Worm (Caenorhabditis elegans) whole organism, late embryonic: ENCODE measurements around the gene Y24D9A.6.

Experiments used
- C08G9.2 ChIP-seq: sonication (generic microtip); optimal IDR thresholded peaks from 2 replicates; lab custom pipeline; 2016; ENCODE audit warnings: mild to moderate bottlenecking, missing genetic modification characterization, moderate library complexity, missing compliant biosample characterization
- F13H6.1 ChIP-seq: sonication (generic microtip); optimal IDR thresholded peaks from 2 replicates; lab custom pipeline; 2016; ENCODE audit warnings: missing genetic modification characterization, missing compliant biosample characterization
- K02D7.2 ChIP-seq: sonication (generic microtip); optimal IDR thresholded peaks from 2 replicates; lab custom pipeline; 2017; ENCODE audit warnings: mild to moderate bottlenecking, missing genetic modification characterization, missing compliant biosample characterization
- T23F11.4 ChIP-seq: fragments of 200-800 bp; sonication (Bioruptor generic); optimal IDR thresholded peaks from 2 replicates; lab custom pipeline; 2018; ENCODE audit warnings: mild to moderate bottlenecking, missing genetic modification characterization, missing compliant biosample characterization
- ahr-1 ChIP-seq: sonication (generic microtip); optimal IDR thresholded peaks from 2 replicates; lab custom pipeline; 2016; ENCODE audit warnings: missing genetic modification characterization, missing compliant biosample characterization
- ceh-2 ChIP-seq: sonication (generic microtip); optimal IDR thresholded peaks from 2 replicates; lab custom pipeline; 2016; ENCODE audit warnings: missing genotype, missing genetic modification characterization, missing compliant biosample characterization
- ceh-24 ChIP-seq: sonication (generic microtip); optimal IDR thresholded peaks from 2 replicates; lab custom pipeline; 2016; ENCODE audit warnings: mild to moderate bottlenecking, missing genetic modification characterization, missing compliant biosample characterization
- ceh-6 ChIP-seq: fragments of 200-800 bp; sonication (Bioruptor generic); optimal IDR thresholded peaks from 2 replicates; lab custom pipeline; 2018; ENCODE audit warnings: mild to moderate bottlenecking, missing genetic modification characterization, missing compliant biosample characterization
- dmd-4 ChIP-seq: sonication (generic microtip); optimal IDR thresholded peaks from 2 replicates; lab custom pipeline; 2016; ENCODE audit warnings: borderline replicate concordance, missing genetic modification characterization, missing compliant biosample characterization
- elt-2 ChIP-seq: sonication (generic microtip); optimal IDR thresholded peaks from 2 replicates; lab custom pipeline; 2016; ENCODE audit warnings: missing genetic modification reagents, missing genetic modification characterization, missing compliant biosample characterization
- ets-4 ChIP-seq: sonication (generic microtip); optimal IDR thresholded peaks from 2 replicates; lab custom pipeline; 2016; ENCODE audit warnings: missing genetic modification characterization, missing compliant biosample characterization
- hlh-13 ChIP-seq: fragments of 200-800 bp; sonication (Bioruptor generic); optimal IDR thresholded peaks from 2 replicates; lab custom pipeline; 2018; ENCODE audit warnings: mild to moderate bottlenecking, missing genetic modification characterization, missing compliant biosample characterization
- hlh-15 ChIP-seq: sonication (generic microtip); optimal IDR thresholded peaks from 2 replicates; lab custom pipeline; 2016; ENCODE audit warnings: missing genetic modification characterization, missing compliant biosample characterization
- hlh-30 ChIP-seq: sonication (generic microtip); optimal IDR thresholded peaks from 2 replicates; lab custom pipeline; 2017; ENCODE audit warnings: antibody characterized with exemption, missing genetic modification characterization, missing compliant biosample characterization; ENCODE audit not compliant: insufficient read depth
- hlh-6 ChIP-seq: sonication (generic microtip); optimal IDR thresholded peaks from 2 replicates; lab custom pipeline; 2016; ENCODE audit warnings: missing genotype, missing genetic modification characterization, missing compliant biosample characterization
- mec-3 ChIP-seq: sonication (generic microtip); optimal IDR thresholded peaks from 2 replicates; lab custom pipeline; 2016; ENCODE audit warnings: borderline replicate concordance, missing genetic modification characterization, missing compliant biosample characterization
- nfya-1 ChIP-seq: sonication (generic microtip); optimal IDR thresholded peaks from 2 replicates; lab custom pipeline; 2017; ENCODE audit warnings: missing genetic modification characterization, mild to moderate bottlenecking, missing compliant biosample characterization, antibody characterized with exemption, moderate library complexity
- nhr-232 ChIP-seq: sonication (generic microtip); optimal IDR thresholded peaks from 2 replicates; lab custom pipeline; 2016; ENCODE audit warnings: missing genetic modification characterization, missing compliant biosample characterization
- pag-3 ChIP-seq: sonication (generic microtip); optimal IDR thresholded peaks from 2 replicates; lab custom pipeline; 2016; ENCODE audit warnings: missing compliant biosample characterization, missing genetic modification characterization, borderline replicate concordance
- pat-9 ChIP-seq: fragments of 200-800 bp; sonication (Bioruptor generic); optimal IDR thresholded peaks from 2 replicates; lab custom pipeline; 2018; ENCODE audit warnings: mild to moderate bottlenecking, missing genetic modification characterization, moderate library complexity, missing compliant biosample characterization
- pqm-1 ChIP-seq: sonication (generic microtip); optimal IDR thresholded peaks from 2 replicates; lab custom pipeline; 2016; ENCODE audit warnings: missing genetic modification characterization, missing compliant biosample characterization
- sox-4 ChIP-seq: sonication (generic microtip); optimal IDR thresholded peaks from 2 replicates; lab custom pipeline; 2017; ENCODE audit warnings: mild to moderate bottlenecking, missing genetic modification characterization, inconsistent platforms, missing compliant biosample characterization
- unc-42 ChIP-seq: sonication (generic microtip); optimal IDR thresholded peaks from 2 replicates; lab custom pipeline; 2016; ENCODE audit warnings: missing genotype, missing genetic modification characterization, missing compliant biosample characterization
- unc-86 ChIP-seq: sonication (generic microtip); optimal IDR thresholded peaks from 2 replicates; lab custom pipeline; 2016; ENCODE audit warnings: missing genetic modification characterization, missing compliant biosample characterization

Gene Y24D9A.6

ce11 chrIV:4359653-4360052, 40.5 kb downstream of the Y24D9A.6 start, which contains the start of gene F55F10.3:
Gene F55F10.3 (plus strand): TSS chrIV:4359953.
- TF ChIP-seq unc-42 (tag; lab: Kevin White, UChicago): no peak
- no peak for TF ChIP-seq ceh-24 (tag; lab: Kevin White, UChicago)
- no peak for TF ChIP-seq elt-2
- TF ChIP-seq C08G9.2 (tag; lab: Kevin White, UChicago): no peak
- no peak for TF ChIP-seq mec-3 (tag; lab: Kevin White, UChicago)
- no peak for TF ChIP-seq pat-9 (tag; lab: Kevin White, UChicago)

DNA sequence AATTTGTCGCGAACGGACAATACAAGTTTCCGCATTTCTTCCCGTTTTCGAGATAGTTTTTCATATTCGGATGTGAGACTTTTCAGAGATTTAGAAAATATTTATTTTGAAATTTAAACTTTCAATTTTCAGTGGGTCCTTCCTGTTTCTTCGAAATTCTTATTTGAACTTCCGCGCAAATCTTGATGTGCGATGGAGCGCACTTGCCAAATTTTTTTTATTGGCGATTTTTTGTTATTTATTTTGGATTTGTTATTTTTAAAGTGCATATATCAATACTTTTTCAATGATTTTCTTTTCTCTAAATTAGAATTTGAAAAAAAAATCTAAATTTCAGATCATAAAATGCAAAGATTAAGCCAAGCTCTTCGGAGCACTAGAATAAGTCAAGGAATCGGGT, 42.9 kb downstream of the Y24D9A.6 start, which contains the start of gene sars-2:
TSS of gene sars-2 (plus strand) at position 341 of the 400 bp plus-strand sequence.
- TF ChIP-seq hlh-6 (tag; lab: Kevin White, UChicago) (no peak), ahr-1 (tag; lab: Kevin White, UChicago) (no peak), F13H6.1 (no peak), dmd-4 (tag; lab: Kevin White, UChicago) (no peak), pag-3 (tag; lab: Kevin White, UChicago) (no peak)

ce11 chrIV:4356879-4357278, 43.3 kb downstream of the Y24D9A.6 start, which contains the start of gene W03B1.9:
Gene W03B1.9 (minus strand): TSS chrIV:4356979.
- no peak for TF ChIP-seq T23F11.4
- TF ChIP-seq nhr-232 (tag; lab: Kevin White, UChicago): no peak
- TF ChIP-seq hlh-15: no peak
- TF ChIP-seq nfya-1 (tag; lab: Kevin White, UChicago): no peak
- TF ChIP-seq mec-3 (tag; lab: Kevin White, UChicago): no peak
- no peak for TF ChIP-seq ceh-6 (GFP tag; lab: Kevin White, UChicago)
- TF ChIP-seq elt-2: no peak
- no peak for TF ChIP-seq sox-4 (tag; lab: Kevin White, UChicago)
- TF ChIP-seq ceh-2 (tag; lab: Kevin White, UChicago): no peak
- no peak for TF ChIP-seq pat-9 (tag; lab: Kevin White, UChicago)
- TF ChIP-seq pqm-1 (tag; lab: Kevin White, UChicago): no peak
- TF ChIP-seq hlh-30 (tag; lab: Kevin White, UChicago): no peak
- TF ChIP-seq ahr-1 (tag; lab: Kevin White, UChicago): no peak
- TF ChIP-seq K02D7.2: no peak
- no peak for TF ChIP-seq ceh-24 (tag; lab: Kevin White, UChicago)
- TF ChIP-seq ets-4 (tag; lab: Kevin White, UChicago): no peak
- no peak for TF ChIP-seq unc-86 (tag; lab: Kevin White, UChicago)
- TF ChIP-seq dmd-4 (tag; lab: Kevin White, UChicago): no peak
- no peak for TF ChIP-seq hlh-13
